Fruit fly (Drosophila melanogaster): ENCODE measurements around the gene Spn38F.

DNA sequence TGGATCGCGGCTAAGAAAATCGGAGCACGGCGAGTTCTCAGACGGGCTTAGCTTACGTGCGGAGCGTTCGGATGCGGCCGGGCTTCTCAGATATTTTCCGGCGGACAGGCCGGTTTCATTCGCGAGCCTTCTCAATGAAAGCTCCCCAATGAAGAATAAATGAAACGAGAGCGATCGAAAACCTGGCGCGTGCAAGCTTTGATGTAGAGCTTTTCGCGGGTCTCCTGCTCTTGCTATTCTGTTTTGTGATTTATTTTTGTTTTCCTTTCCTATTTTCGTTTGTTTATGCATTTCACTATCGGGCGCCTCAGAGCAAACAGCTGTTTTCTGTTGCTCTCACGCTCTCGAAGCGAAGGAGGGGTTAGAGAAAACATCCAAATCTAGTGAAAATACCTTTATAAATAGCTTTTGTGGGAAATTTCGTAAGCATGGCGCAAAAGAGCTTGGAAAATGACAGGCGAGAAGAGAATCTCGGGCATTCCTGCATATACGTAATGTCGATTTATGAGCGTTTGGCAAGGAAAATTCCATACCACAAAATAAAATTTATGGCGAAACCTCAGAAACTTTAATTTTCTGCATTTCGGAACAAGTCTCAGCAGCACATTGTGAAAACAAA lies 48.2 kb upstream of the Spn38F start:
- TF ChIP-seq bab1 (GFP tag; optimal IDR thresholded peaks at IDR 0.05) (peak; percentile 13), CG7045 (GFP tag; optimal IDR thresholded peaks at IDR 0.05) (no peak), CG5204 (GFP tag; optimal IDR thresholded peaks at IDR 0.05) (no peak)
